Fruit fly (Drosophila melanogaster) whole organism, embryonic: ENCODE results near the gene CG12702.

Experiments used
- Ada2b ChIP-seq: fragments of 200-800 bp; sonication (Bioruptor generic); IDR thresholded peaks from 2 replicates; pipeline ENCODE4 v1.3.6; 2022; ENCODE audit warnings: missing biosample characterization, missing genetic modification characterization
- Asciz ChIP-seq: fragments of 200-800 bp; sonication (Bioruptor generic); optimal IDR thresholded peaks from 2 replicates; lab custom pipeline; 2017; ENCODE audit warnings: missing biosample characterization, mild to moderate bottlenecking, missing genetic modification characterization, missing genetic modification reagents
- BEAF-32 ChIP-seq: fragments of 200-800 bp; sonication (Bioruptor generic); optimal IDR thresholded peaks from 3 replicates; lab custom pipeline; 2017; ENCODE audit warnings: missing biosample characterization, missing genetic modification characterization, mild to moderate bottlenecking, moderate library complexity, missing genetic modification reagents
- CG10565 ChIP-seq: fragments of 200-800 bp; sonication (Bioruptor generic); optimal IDR thresholded peaks from 3 replicates; lab custom pipeline; 2016; ENCODE audit warnings: missing biosample characterization, mild to moderate bottlenecking, missing genetic modification characterization
- CG12071 ChIP-seq: fragments of 200-800 bp; sonication (Bioruptor generic); optimal IDR thresholded peaks from 3 replicates; lab custom pipeline; 2018; ENCODE audit warnings: missing biosample characterization, mild to moderate bottlenecking, missing genetic modification characterization
- CG12391 ChIP-seq: fragments of 200-800 bp; sonication (Bioruptor generic); optimal IDR thresholded peaks from 3 replicates; lab custom pipeline; 2018; ENCODE audit warnings: missing biosample characterization, mild to moderate bottlenecking, missing genetic modification characterization, moderate library complexity
- CG13123 ChIP-seq: fragments of 200-800 bp; sonication (Bioruptor generic); optimal IDR thresholded peaks from 2 replicates; lab custom pipeline; 2016; ENCODE audit warnings: missing biosample characterization, missing genetic modification characterization
- CG13624 ChIP-seq: fragments of 200-800 bp; sonication (Bioruptor generic); optimal IDR thresholded peaks from 2 replicates; lab custom pipeline; 2016; ENCODE audit warnings: missing biosample characterization, missing genetic modification characterization
- CG14710 ChIP-seq: fragments of 200-800 bp; sonication (Bioruptor generic); optimal IDR thresholded peaks from 3 replicates; lab custom pipeline; 2019; ENCODE audit warnings: missing biosample characterization, mild to moderate bottlenecking, missing genetic modification characterization, moderate library complexity
- CG1832 ChIP-seq: fragments of 200-800 bp; sonication (Bioruptor generic); optimal IDR thresholded peaks from 2 replicates; lab custom pipeline; 2017; ENCODE audit warnings: missing biosample characterization, mild to moderate bottlenecking, missing genetic modification characterization, inconsistent platforms
- CG2199 ChIP-seq: fragments of 200-800 bp; sonication (Bioruptor generic); IDR thresholded peaks from 3 replicates; pipeline ENCODE4 v1.3.6; 2022; ENCODE audit warnings: missing biosample characterization, missing genetic modification characterization
- CG34224 ChIP-seq: fragments of 200-800 bp; sonication (Bioruptor generic); IDR thresholded peaks from 3 replicates; pipeline ENCODE4 v1.3.6; 2022; ENCODE audit warnings: missing biosample characterization, missing genetic modification characterization; ENCODE audit not compliant: partially characterized antibody
- CG3726 ChIP-seq: fragments of 200-800 bp; sonication (Bioruptor generic); IDR thresholded peaks from 3 replicates; pipeline ENCODE4, ENCODE4 v1.3.6; 2022; ENCODE audit warnings: missing biosample characterization, missing genetic modification characterization
- CG4360 ChIP-seq: fragments of 200-800 bp; sonication (Bioruptor generic); IDR thresholded peaks from 2 replicates; pipeline ENCODE4 v1.3.6; 2022; ENCODE audit warnings: missing biosample characterization, missing genetic modification characterization
- CG43689 ChIP-seq: fragments of 200-800 bp; sonication (Bioruptor generic); IDR thresholded peaks from 2 replicates; pipeline ENCODE4 v1.3.6; 2022; ENCODE audit warnings: missing biosample characterization, missing genetic modification characterization
- CG6175 ChIP-seq: fragments of 200-800 bp; sonication (Bioruptor generic); IDR thresholded peaks from 3 replicates; pipeline ENCODE4 v1.3.6; 2022; ENCODE audit warnings: missing biosample characterization, missing genetic modification characterization
- CG6791 ChIP-seq: fragments of 200-800 bp; sonication (Bioruptor generic); IDR thresholded peaks from 3 replicates; pipeline ENCODE4 v1.3.6; 2022; ENCODE audit warnings: missing biosample characterization, missing genetic modification characterization; ENCODE audit not compliant: partially characterized antibody
- CG6854 ChIP-seq: fragments of 200-800 bp; sonication (Bioruptor generic); optimal IDR thresholded peaks from 3 replicates; lab custom pipeline; 2017; ENCODE audit warnings: missing biosample characterization, mild to moderate bottlenecking, missing genetic modification characterization
- CG7556 ChIP-seq: fragments of 200-800 bp; sonication (Bioruptor generic); optimal IDR thresholded peaks from 2 replicates; lab custom pipeline; 2017; ENCODE audit warnings: missing biosample characterization, mild to moderate bottlenecking, missing genetic modification characterization
- CG7745 ChIP-seq: fragments of 200-800 bp; sonication (Bioruptor generic); optimal IDR thresholded peaks from 2 replicates; lab custom pipeline; 2018; ENCODE audit warnings: missing biosample characterization, mild to moderate bottlenecking, missing genetic modification characterization, moderate library complexity
- CG8944 ChIP-seq: fragments of 200-800 bp; sonication (Bioruptor generic); optimal IDR thresholded peaks from 3 replicates; lab custom pipeline; 2016; ENCODE audit warnings: missing biosample characterization, missing genetic modification characterization
- Chrac-16 ChIP-seq: fragments of 200-800 bp; sonication (Bioruptor generic); optimal IDR thresholded peaks from 3 replicates; lab custom pipeline; 2016; ENCODE audit warnings: missing biosample characterization, missing genetic modification characterization
- D19B ChIP-seq: fragments of 200-800 bp; sonication (Bioruptor generic); optimal IDR thresholded peaks from 2 replicates; lab custom pipeline; 2017; ENCODE audit warnings: missing biosample characterization, mild to moderate bottlenecking, missing genetic modification characterization
- Dfd ChIP-seq, 2 experiments: fragments of >200 bp; optimal IDR thresholded peaks; 2 replicates each; lab custom pipeline; 2017; ENCODE audit warnings: missing biosample characterization in 2 of 2, missing genetic modification characterization in 2 of 2
- Ets97D ChIP-seq: fragments of 200-800 bp; sonication (Bioruptor generic); optimal IDR thresholded peaks from 3 replicates; lab custom pipeline; 2016; ENCODE audit warnings: missing biosample characterization, missing genetic modification characterization
- Fer1 ChIP-seq: fragments of 200-800 bp; sonication (Bioruptor generic); optimal IDR thresholded peaks from 2 replicates; lab custom pipeline; 2017; ENCODE audit warnings: missing biosample characterization, mild to moderate bottlenecking, missing genetic modification characterization
- HLH3B ChIP-seq: fragments of 200-800 bp; sonication (Bioruptor generic); IDR thresholded peaks from 2 replicates; pipeline ENCODE4 v1.3.6; 2022; ENCODE audit warnings: missing biosample characterization, missing genetic modification characterization
- HmgZ ChIP-seq: fragments of 200-800 bp; sonication (Bioruptor generic); optimal IDR thresholded peaks from 2 replicates; lab custom pipeline; 2018; ENCODE audit warnings: missing biosample characterization, mild to moderate bottlenecking, missing genetic modification characterization
- Lpt ChIP-seq: fragments of >200 bp; optimal IDR thresholded peaks from 2 replicates; lab custom pipeline; 2018; ENCODE audit warnings: missing biosample characterization, missing genetic modification characterization
- Mrtf ChIP-seq: fragments of 200-800 bp; sonication (Bioruptor generic); IDR thresholded peaks from 3 replicates; pipeline ENCODE4 v1.3.6; 2022; ENCODE audit warnings: missing biosample characterization, missing genetic modification characterization
- NFAT ChIP-seq: fragments of 200-800 bp; sonication (Bioruptor generic); IDR thresholded peaks from 2 replicates; pipeline ENCODE4 v1.3.6; 2022; ENCODE audit warnings: missing biosample characterization, missing genetic modification characterization
- Nf-YA ChIP-seq: fragments of 200-800 bp; sonication (Bioruptor generic); IDR thresholded peaks from 2 replicates; pipeline ENCODE4 v1.3.6; 2022; ENCODE audit warnings: missing biosample characterization, missing genetic modification characterization
- Rfx ChIP-seq: fragments of 200-800 bp; sonication (Bioruptor generic); IDR thresholded peaks from 2 replicates; pipeline ENCODE4 v1.3.6; 2022; ENCODE audit warnings: missing biosample characterization, missing genetic modification characterization
- Six4 ChIP-seq: fragments of 200-800 bp; sonication (Bioruptor generic); optimal IDR thresholded peaks from 2 replicates; lab custom pipeline; 2016; ENCODE audit warnings: missing biosample characterization, missing genetic modification characterization
- Ssrp ChIP-seq: fragments of 200-800 bp; sonication (Bioruptor generic); optimal IDR thresholded peaks from 2 replicates; lab custom pipeline; 2018; ENCODE audit warnings: missing biosample characterization, mild to moderate bottlenecking, missing genetic modification characterization, moderate library complexity
- ato ChIP-seq: fragments of 200-800 bp; sonication (Bioruptor generic); IDR thresholded peaks from 2 replicates; pipeline ENCODE4 v1.3.6; 2022; ENCODE audit warnings: missing biosample characterization, missing genetic modification characterization; ENCODE audit not compliant: partially characterized antibody
- crol ChIP-seq: fragments of 200-800 bp; sonication (Bioruptor generic); IDR thresholded peaks from 2 replicates; pipeline ENCODE4 v1.3.6; 2022; ENCODE audit warnings: missing biosample characterization, missing genetic modification characterization
- eve ChIP-seq, 2 experiments: fragments of >200 bp; optimal IDR thresholded peaks; 2 replicates each; lab custom pipeline; 2017; ENCODE audit warnings: missing biosample characterization in 2 of 2, missing genetic modification characterization in 2 of 2
- gcm2 ChIP-seq: fragments of 200-800 bp; sonication (Bioruptor generic); optimal IDR thresholded peaks from 2 replicates; lab custom pipeline; 2016; ENCODE audit warnings: missing biosample characterization, missing genetic modification characterization
- nerfin-2 ChIP-seq: fragments of 200-800 bp; sonication (Bioruptor generic); IDR thresholded peaks from 2 replicates; pipeline ENCODE4 v1.3.6; 2022; ENCODE audit warnings: missing biosample characterization, missing genetic modification characterization; ENCODE audit not compliant: partially characterized antibody
- nmo ChIP-seq: fragments of 200-800 bp; sonication (Bioruptor generic); optimal IDR thresholded peaks from 2 replicates; lab custom pipeline; 2018; ENCODE audit warnings: missing biosample characterization, mild to moderate bottlenecking, missing genetic modification characterization, moderate library complexity
- onecut ChIP-seq: fragments of 200-800 bp; sonication (Bioruptor generic); IDR thresholded peaks from 2 replicates; pipeline ENCODE4 v1.3.6; 2022; ENCODE audit warnings: missing biosample characterization, missing genetic modification characterization
- phol ChIP-seq: fragments of 200-800 bp; sonication (Bioruptor generic); optimal IDR thresholded peaks from 3 replicates; lab custom pipeline; 2018; ENCODE audit warnings: missing biosample characterization, mild to moderate bottlenecking, missing genetic modification characterization, moderate library complexity
- ro ChIP-seq: fragments of 200-800 bp; sonication (Bioruptor generic); IDR thresholded peaks from 2 replicates; pipeline ENCODE4 v1.3.6; 2022; ENCODE audit warnings: missing biosample characterization, missing genetic modification characterization
- run ChIP-seq: fragments of 200-800 bp; sonication (Bioruptor generic); optimal IDR thresholded peaks from 3 replicates; lab custom pipeline; 2018; ENCODE audit warnings: missing biosample characterization, mild to moderate bottlenecking, missing genetic modification characterization
- sr ChIP-seq: fragments of 200-800 bp; sonication (Bioruptor generic); IDR thresholded peaks from 3 replicates; pipeline ENCODE4 v1.3.6; 2022; ENCODE audit warnings: missing biosample characterization, missing genetic modification characterization
- tgo ChIP-seq: fragments of 200-800 bp; sonication (Bioruptor generic); IDR thresholded peaks from 3 replicates; pipeline ENCODE4 v1.3.6; 2022; ENCODE audit warnings: missing biosample characterization, missing genetic modification characterization
- vnd ChIP-seq: fragments of 200-800 bp; sonication (Bioruptor generic); IDR thresholded peaks from 3 replicates; pipeline ENCODE4 v1.3.6; 2022; ENCODE audit warnings: missing biosample characterization, missing genetic modification characterization; ENCODE audit not compliant: partially characterized antibody
- wek ChIP-seq: fragments of 200-800 bp; sonication (Bioruptor generic); optimal IDR thresholded peaks from 3 replicates; lab custom pipeline; 2018; ENCODE audit warnings: missing biosample characterization, mild to moderate bottlenecking, missing genetic modification characterization, moderate library complexity
- z ChIP-seq: fragments of 200-800 bp; sonication (Bioruptor generic); IDR thresholded peaks from 3 replicates; pipeline ENCODE4 v1.3.6; 2022; ENCODE audit warnings: missing biosample characterization, missing genetic modification characterization

The CG12702 gene

dm6 chrX:19769821-19770519, 5.3 kb upstream of the CG12702 start (continued):
- TF ChIP-seq Chrac-16 (peak; percentile 45), CG8944 (peak; percentile 38), ato (no peak), Ets97D (no peak), nerfin-2 (GFP tag; lab: Robert Waterston, UW) (no peak), CG3726 (no peak), Rfx (GFP tag; lab: Robert Waterston, UW) (no peak), HLH3B (GFP tag; lab: Robert Waterston, UW) (no peak), HmgZ (tag; lab: Kevin White, UChicago) (no peak), Six4 (GFP tag; lab: Kevin White, UChicago) (peak; percentile 42), CG6791 (GFP tag; lab: Robert Waterston, UW) (no peak), Ada2b (peak; percentile 33; the same call in 1 of the 2 replicates), phol (tag; lab: Kevin White, UChicago) (peak; percentile 67), CG43689 (GFP tag; lab: Robert Waterston, UW) (no peak), crol (GFP tag; lab: Robert Waterston, UW) (peak; percentile 95), z (GFP tag; lab: Robert Waterston, UW) (no peak), CG7745 (tag; lab: Kevin White, UChicago) (no peak), CG34224 (GFP tag; lab: Robert Waterston, UW) (no peak), Nf-YA (no peak), nmo (GFP tag; lab: Kevin White, UChicago) (peak; percentile 55), onecut (GFP tag; lab: Robert Waterston, UW) (peak; percentile 37; the same call in 1 of the 2 replicates), D19B (no peak), ro (GFP tag; lab: Robert Waterston, UW) (0 out of 2 replicates have a peak, but pooled peaks have one; percentile 10), Asciz (GFP tag; lab: Kevin White, UChicago) (peak; percentile 5), CG14710 (tag; lab: Kevin White, UChicago) (peak; percentile 66), eve (GFP tag; optimal IDR thresholded peaks at IDR 0.05; lab: Kevin White, UChicago) (no peak), CG6854 (GFP tag; lab: Kevin White, UChicago) (no peak), NFAT (no peak), tgo (no peak), CG1832 (GFP tag; lab: Kevin White, UChicago) (peak; percentile 29), CG2199 (no peak), CG6175 (GFP tag; lab: Robert Waterston, UW) (no peak), CG10565 (no peak), CG12071 (GFP tag; lab: Kevin White, UChicago) (no peak), vnd (GFP tag; lab: Robert Waterston, UW) (no peak), Mrtf (GFP tag; lab: Robert Waterston, UW) (no peak), CG13624 (peak; percentile 27), Fer1 (no peak), Ssrp (tag; lab: Kevin White, UChicago) (peak; percentile 52), wek (GFP tag; lab: Kevin White, UChicago) (no peak), CG4360 (GFP tag; lab: Robert Waterston, UW) (peak; percentile 86), run (tag; lab: Kevin White, UChicago) (no peak), sr (no peak), Dfd (GFP tag; optimal IDR thresholded peaks at IDR 0.05; lab: Kevin White, UChicago) (no peak), BEAF-32 (GFP tag; lab: Kevin White, UChicago) (no peak), Lpt (GFP tag; lab: Kevin White, UChicago) (no peak), CG13123 (GFP tag; lab: Kevin White, UChicago) (no peak), CG12391 (tag; lab: Kevin White, UChicago) (peak; percentile 58), CG7556 (GFP tag; lab: Kevin White, UChicago) (peak; percentile 43), gcm2 (no peak)
